Worm (Caenorhabditis elegans): Measurements from ENCODE around the gene ooc-5.

- TF ChIP-seq skn-1 (tag; optimal IDR thresholded peaks at IDR 0.05): no peak
- no peak for TF ChIP-seq lin-13 (GFP tag; optimal IDR thresholded peaks at IDR 0.05)
- TF ChIP-seq ama-1 (optimal IDR thresholded peaks at IDR 0.05): no peak
These were observed 39.3 kb upstream of the ooc-5 start for ce11 chrII:8953703-8954102.

All from whole organism, L2 larva.